Worm (Caenorhabditis elegans): ENCODE measurements around the gene Y75B8A.19.

DNA sequence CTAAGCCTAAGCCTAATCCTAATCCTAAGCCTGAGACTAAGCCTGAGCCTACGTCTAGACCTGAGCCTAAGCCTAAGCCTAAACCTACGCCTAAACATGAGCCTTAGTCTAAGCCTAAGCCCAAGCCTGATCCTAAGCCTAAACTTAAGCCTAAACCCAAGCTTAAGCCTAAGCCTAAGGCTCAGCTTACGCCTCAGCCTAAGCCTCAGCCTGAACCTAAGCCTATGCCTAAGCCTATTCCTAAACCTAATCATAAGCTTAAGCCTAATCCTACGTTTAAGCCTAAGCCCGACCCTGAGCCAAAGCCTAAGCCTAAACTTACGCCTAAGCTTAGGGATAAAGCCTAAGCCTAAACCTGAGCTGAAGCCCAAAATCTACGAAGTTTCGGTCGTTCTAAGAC lies 3.8 kb downstream of the Y75B8A.19 start:
- TF ChIP-seq elt-2 (tag; optimal IDR thresholded peaks at IDR 0.05) (no peak), odd-2 (tag; optimal IDR thresholded peaks at IDR 0.05) (no peak), ama-1 (optimal IDR thresholded peaks at IDR 0.05) (no peak), ceh-22 (tag; optimal IDR thresholded peaks at IDR 0.05) (no peak), ceh-34 (tag; optimal IDR thresholded peaks at IDR 0.05) (no peak)

Measured in whole organism, late embryonic.